Worm (Caenorhabditis elegans): ENCODE results near the gene srw-122.

DNA sequence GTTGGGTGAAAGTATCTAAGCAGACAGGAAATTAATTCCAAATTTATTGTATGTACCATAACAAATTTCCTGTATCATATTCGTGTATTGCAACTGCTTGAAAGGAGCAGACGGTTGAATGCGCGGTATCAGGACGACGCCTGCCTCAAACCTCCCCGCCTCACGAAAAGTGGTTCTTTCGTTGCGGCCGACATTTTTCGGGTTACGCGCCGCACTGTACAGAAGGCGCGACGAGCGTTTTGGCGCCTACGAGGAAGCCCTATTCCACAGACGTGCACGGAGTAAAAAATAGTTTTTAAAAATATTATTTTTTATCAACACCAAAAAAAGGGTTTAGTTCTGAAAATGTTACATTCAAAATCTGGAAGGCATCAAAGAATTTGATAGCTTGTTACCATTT lies 31.9 kb downstream of the srw-122 start:
- TF ChIP-seq dao-5 (tag; optimal IDR thresholded peaks at IDR 0.05) (no peak), him-1 (tag; optimal IDR thresholded peaks at IDR 0.05) (no peak)
